Worm (Caenorhabditis elegans): ENCODE data around the gene F21C10.1.
A peak's percentile ranks its signal among the peaks of the same experiment; 100 is the strongest.

The F21C10.1 gene

ce11 chrV:9123186-9123585 is 9.0 kb upstream of the F21C10.1 start, which contains the start of gene F21C10.11:
Gene F21C10.11, plus strand, starts transcription at chrV:9123486.
- TF ChIP-seq aha-1 (tag) (peak; percentile 76), tra-1 (GFP tag; IDR thresholded peaks at IDR 0.05) (no peak), pqm-1 (tag; optimal IDR thresholded peaks at IDR 0.05) (no peak)

DNA sequence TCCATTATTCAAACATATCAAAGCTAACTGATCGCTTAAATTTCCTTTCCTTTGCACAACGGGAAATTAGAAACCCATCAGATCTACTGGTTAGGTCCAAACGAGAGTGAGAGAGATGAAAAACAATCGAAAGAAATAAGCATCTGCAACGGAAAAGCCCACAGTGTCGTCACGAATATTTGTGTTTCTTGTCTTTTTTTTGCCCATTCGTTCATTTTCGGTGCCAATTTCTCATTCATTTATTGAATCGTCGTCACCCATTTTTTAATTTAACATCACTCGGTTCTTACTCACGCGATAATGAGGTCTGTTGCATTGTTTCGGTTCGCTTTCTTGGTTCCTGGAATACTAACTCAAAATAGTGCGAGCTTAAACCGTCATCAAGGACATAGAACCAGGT is 8.0 kb upstream of the F21C10.1 start, which contains the start of gene F21C10.6:
Gene F21C10.6, plus strand, starts transcription at position 301 of the 400 bp plus-strand sequence.
- TF ChIP-seq lim-7 (GFP tag; IDR thresholded peaks at IDR 0.05): no peak

- TF ChIP-seq ces-1 (GFP tag; optimal IDR thresholded peaks at IDR 0.05): no peak
- TF ChIP-seq nhr-25 (tag; optimal IDR thresholded peaks at IDR 0.05; ENCODE audit: borderline replicate concordance, insufficient read depth): no peak
- TF ChIP-seq tag-97 (GFP tag; IDR thresholded peaks at IDR 0.05): no peak
- no peak for TF ChIP-seq lin-15B (tag; optimal IDR thresholded peaks at IDR 0.05)
- TF ChIP-seq F49E8.2 (tag; optimal IDR thresholded peaks at IDR 0.05; ENCODE audit: borderline replicate concordance): no peak
These were observed 6.8 kb upstream of the F21C10.1 start, which contains the start of gene F21C10.5 for ce11 chrV:9125345-9125744. Gene F21C10.5, plus strand, starts transcription at chrV:9125645.

ce11 chrV:9126316-9126715 is 5.8 kb upstream of the F21C10.1 start, which contains the start of gene F21C10.4:
Gene F21C10.4, plus strand, starts transcription at chrV:9126616.
- TF ChIP-seq sdz-12 (GFP tag; optimal IDR thresholded peaks at IDR 0.05) (no peak), fkh-10 (GFP tag; optimal IDR thresholded peaks at IDR 0.05) (no peak), lin-13 (GFP tag; optimal IDR thresholded peaks at IDR 0.05) (no peak), aha-1 (tag) (no peak), hlh-11 (tag; optimal IDR thresholded peaks at IDR 0.05) (no peak), nhr-48 (tag; optimal IDR thresholded peaks at IDR 0.05) (no peak), T26A8.4 (GFP tag; IDR thresholded peaks at IDR 0.05) (no peak), vab-7 (GFP tag; IDR thresholded peaks at IDR 0.05) (no peak), mdl-1 (tag; optimal IDR thresholded peaks at IDR 0.05) (no peak), ama-1 (optimal IDR thresholded peaks at IDR 0.05) (no peak), nhr-10 (tag; optimal IDR thresholded peaks at IDR 0.05) (no peak), Y48G9A.11 (GFP tag; IDR thresholded peaks at IDR 0.05) (no peak), jun-1 (tag; optimal IDR thresholded peaks at IDR 0.05) (no peak), mxl-3 (GFP tag; optimal IDR thresholded peaks at IDR 0.05) (no peak), unc-39 (tag; optimal IDR thresholded peaks at IDR 0.05) (no peak), nhr-102 (tag; optimal IDR thresholded peaks at IDR 0.05) (no peak), snpc-1.2 (GFP tag; IDR thresholded peaks at IDR 0.05) (no peak)

- no peak for TF ChIP-seq Y105C5A.15 (GFP tag; IDR thresholded peaks at IDR 0.05)
- peak; percentile 13 for TF ChIP-seq aha-1 (tag)
These were observed 4.4 kb upstream of the F21C10.1 start, which contains the start of gene F21C10.3 for ce11 chrV:9127773-9128172. Gene F21C10.3, plus strand, starts transcription at chrV:9128073.

DNA sequence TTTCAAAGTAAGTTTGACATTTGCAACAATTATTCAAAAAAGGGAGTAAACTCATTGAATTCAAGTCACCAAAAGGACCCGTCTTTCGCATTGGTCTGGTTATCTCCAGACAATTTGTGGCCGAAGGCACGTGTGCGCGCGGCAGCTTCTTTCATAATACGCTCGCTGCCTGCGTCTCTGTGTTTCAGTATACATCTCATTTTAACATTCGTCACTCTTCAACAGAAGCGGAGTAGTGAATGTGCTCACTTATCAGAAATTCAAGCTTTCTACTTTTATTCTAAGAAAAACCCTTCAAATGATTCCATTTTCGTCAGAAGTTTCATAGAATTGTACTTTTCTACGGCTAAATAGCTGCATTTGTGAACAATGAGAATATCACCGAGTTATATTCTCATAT is 3.6 kb upstream of the F21C10.1 start:
- TF ChIP-seq hlh-11 (tag; optimal IDR thresholded peaks at IDR 0.05): no peak
- no peak for TF ChIP-seq madf-9 (GFP tag; conservative IDR thresholded peaks at IDR 0.05)
- no peak for TF ChIP-seq nhr-102 (tag; optimal IDR thresholded peaks at IDR 0.05)
- no peak for TF ChIP-seq F26F4.8 (GFP tag; conservative IDR thresholded peaks at IDR 0.05)
- no peak for TF ChIP-seq daf-8 (GFP tag; IDR thresholded peaks at IDR 0.05)
- no peak for TF ChIP-seq ZK337.2 (GFP tag; IDR thresholded peaks at IDR 0.05)
- TF ChIP-seq aly-2 (tag; optimal IDR thresholded peaks at IDR 0.05): no peak
- no peak for TF ChIP-seq T26A8.4 (GFP tag; IDR thresholded peaks at IDR 0.05)
- TF ChIP-seq zip-11 (GFP tag; IDR thresholded peaks at IDR 0.05): no peak
- TF ChIP-seq F49E8.2 (tag; optimal IDR thresholded peaks at IDR 0.05; ENCODE audit: borderline replicate concordance): no peak
- no peak for TF ChIP-seq snpc-4 (tag; optimal IDR thresholded peaks at IDR 0.05)
- no peak for TF ChIP-seq nhr-77 (tag; optimal IDR thresholded peaks at IDR 0.05)
- TF ChIP-seq nhr-76 (tag; optimal IDR thresholded peaks at IDR 0.05): no peak
- TF ChIP-seq nhr-11 (tag; optimal IDR thresholded peaks at IDR 0.05): peak; percentile 84
- TF ChIP-seq lin-38 (GFP tag; IDR thresholded peaks at IDR 0.05): no peak
- TF ChIP-seq tra-1 (GFP tag; IDR thresholded peaks at IDR 0.05): no peak
- TF ChIP-seq pha-4 (GFP tag; IDR thresholded peaks at IDR 0.05): no peak
- TF ChIP-seq pha-4 (tag; optimal IDR thresholded peaks at IDR 0.05): no peak
- no peak for TF ChIP-seq zag-1 (tag; optimal IDR thresholded peaks at IDR 0.05)
- no peak for TF ChIP-seq nhr-6 (tag; optimal IDR thresholded peaks at IDR 0.05)
- TF ChIP-seq saeg-2 (GFP tag; IDR thresholded peaks at IDR 0.05): no peak
- TF ChIP-seq mdt-29 (GFP tag; IDR thresholded peaks at IDR 0.05): no peak
- TF ChIP-seq R02D3.7 (tag; optimal IDR thresholded peaks at IDR 0.05): no peak
